Worm (Caenorhabditis elegans): ENCODE measurements around the gene daf-22.

Gene daf-22

ce11 chrII:12382625-12383562, 42.6 kb downstream of the daf-22 start, which contains the start of gene btb-14 (continued):
- no peak for TF ChIP-seq ztf-11 (tag; optimal IDR thresholded peaks at IDR 0.05)
- TF ChIP-seq nhr-84 (tag; optimal IDR thresholded peaks at IDR 0.05): no peak
- peak; percentile 59 for TF ChIP-seq lin-13 (GFP tag; optimal IDR thresholded peaks at IDR 0.05)
- TF ChIP-seq nhr-12 (tag; optimal IDR thresholded peaks at IDR 0.05): no peak
- no peak for TF ChIP-seq irx-1 (tag; optimal IDR thresholded peaks at IDR 0.05)
- TF ChIP-seq zag-1 (tag; optimal IDR thresholded peaks at IDR 0.05): no peak
- TF ChIP-seq ces-1 (GFP tag; optimal IDR thresholded peaks at IDR 0.05): no peak
- no peak for TF ChIP-seq lin-39 (tag; optimal IDR thresholded peaks at IDR 0.05)
- TF ChIP-seq sox-4 (tag; optimal IDR thresholded peaks at IDR 0.05): no peak
- no peak for TF ChIP-seq nhr-237 (tag; optimal IDR thresholded peaks at IDR 0.05)
- TF ChIP-seq alr-1 (tag; optimal IDR thresholded peaks at IDR 0.05; ENCODE audit: borderline replicate concordance): no peak
- TF ChIP-seq ama-1 (optimal IDR thresholded peaks at IDR 0.05): no peak
- TF ChIP-seq ets-5 (GFP tag; IDR thresholded peaks at IDR 0.05): no peak
- no peak for TF ChIP-seq nhr-11 (tag; optimal IDR thresholded peaks at IDR 0.05)
- TF ChIP-seq unc-62 (GFP tag; optimal IDR thresholded peaks at IDR 0.05): no peak

- TF ChIP-seq hlh-4 (tag; optimal IDR thresholded peaks at IDR 0.05) (no peak), rnt-1 (tag; optimal IDR thresholded peaks at IDR 0.05) (no peak), unc-62 (GFP tag; optimal IDR thresholded peaks at IDR 0.05) (no peak), nhr-20 (tag; optimal IDR thresholded peaks at IDR 0.05) (no peak), nhr-19 (GFP tag; conservative IDR thresholded peaks at IDR 0.05) (no peak), sptf-1 (tag; optimal IDR thresholded peaks at IDR 0.05) (no peak), efl-1 (optimal IDR thresholded peaks at IDR 0.05) (no peak), efl-1 (GFP tag; optimal IDR thresholded peaks at IDR 0.05 in 1 of 2) (no peak), hlh-17 (GFP tag; optimal IDR thresholded peaks at IDR 0.05; ENCODE audit: borderline replicate concordance) (no peak), unc-30 (tag; optimal IDR thresholded peaks at IDR 0.05) (no peak), ces-1 (GFP tag; optimal IDR thresholded peaks at IDR 0.05) (no peak), mab-9 (GFP tag; IDR thresholded peaks at IDR 0.05) (no peak), nhr-28 (tag; optimal IDR thresholded peaks at IDR 0.05) (no peak), nhr-237 (tag; optimal IDR thresholded peaks at IDR 0.05) (no peak), nhr-90 (tag; optimal IDR thresholded peaks at IDR 0.05; ENCODE audit: poor library complexity) (no peak), ceh-63 (GFP tag; optimal IDR thresholded peaks at IDR 0.05) (no peak), alr-1 (tag; optimal IDR thresholded peaks at IDR 0.05; ENCODE audit: borderline replicate concordance) (no peak), tbx-2 (tag; optimal IDR thresholded peaks at IDR 0.05) (no peak), unc-130 (tag; optimal IDR thresholded peaks at IDR 0.05) (no peak), blmp-1 (tag; optimal IDR thresholded peaks at IDR 0.05) (no peak)
Measured at ce11 chrII:12380888-12381287, 44.6 kb downstream of the daf-22 start.

DNA sequence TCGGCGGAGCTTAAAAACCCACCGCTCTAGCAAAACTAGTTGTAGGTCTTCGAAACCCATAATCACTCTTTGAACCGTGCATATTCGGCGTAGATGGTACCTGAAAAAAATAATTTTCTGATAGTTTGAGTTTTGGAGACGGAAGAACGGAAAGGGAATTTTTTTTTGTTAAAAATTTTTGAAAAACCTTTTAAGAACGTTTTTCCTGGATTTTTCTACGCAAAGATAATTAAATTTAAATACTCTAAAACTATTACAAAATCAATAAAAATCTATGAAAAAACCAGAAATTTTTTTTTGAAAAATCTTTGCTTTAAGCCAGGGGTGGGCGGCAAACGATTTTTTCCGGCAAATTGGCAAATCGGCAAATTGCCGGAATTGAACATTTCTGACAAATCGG, 46.1 kb downstream of the daf-22 start, which contains the start of gene marc-5:
marc-5 (minus strand) TSS at position 101 of the 400 bp plus-strand sequence.
- no peak for TF ChIP-seq nhr-19 (GFP tag; conservative IDR thresholded peaks at IDR 0.05)
- TF ChIP-seq irx-1 (tag; optimal IDR thresholded peaks at IDR 0.05): no peak
- no peak for TF ChIP-seq nhr-237 (tag; optimal IDR thresholded peaks at IDR 0.05)
- no peak for TF ChIP-seq efl-1 (optimal IDR thresholded peaks at IDR 0.05)
- TF ChIP-seq efl-1 (GFP tag; optimal IDR thresholded peaks at IDR 0.05 in 1 of 2): no peak
- TF ChIP-seq mab-9 (GFP tag; IDR thresholded peaks at IDR 0.05): no peak
- no peak for TF ChIP-seq grh-1 (GFP tag; IDR thresholded peaks at IDR 0.05)
- no peak for TF ChIP-seq unc-62 (GFP tag; optimal IDR thresholded peaks at IDR 0.05)
- no peak for TF ChIP-seq efl-3 (GFP tag; optimal IDR thresholded peaks at IDR 0.05)

DNA sequence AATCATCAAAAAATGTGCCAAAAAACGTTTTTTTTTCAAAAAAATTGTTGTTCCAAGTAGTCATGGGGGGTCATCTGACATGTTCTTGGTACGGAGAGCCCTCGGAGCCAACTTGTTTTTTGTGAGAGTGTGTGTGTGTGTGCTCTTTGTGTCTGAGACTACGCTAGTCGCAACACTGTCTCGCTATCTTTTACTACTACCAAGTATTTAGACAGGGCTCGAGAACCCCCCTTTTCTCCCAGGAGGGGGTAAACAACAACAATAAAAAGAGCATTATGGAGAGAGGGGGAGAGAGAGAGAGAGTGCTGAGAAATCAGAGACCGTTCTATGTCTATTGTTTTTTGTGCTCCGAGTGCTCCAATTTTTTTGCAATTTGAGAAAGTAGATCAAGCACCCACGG, 46.7 kb downstream of the daf-22 start:
- TF ChIP-seq nhr-71 (tag; optimal IDR thresholded peaks at IDR 0.05) (peak; percentile 21), lsy-2 (tag; optimal IDR thresholded peaks at IDR 0.05) (no peak), ama-1 (optimal IDR thresholded peaks at IDR 0.05) (no peak), unc-30 (tag; optimal IDR thresholded peaks at IDR 0.05) (no peak), ceh-88 (GFP tag; IDR thresholded peaks at IDR 0.05) (no peak), ceh-8 (GFP tag; optimal IDR thresholded peaks at IDR 0.05) (no peak), dpl-1 (GFP tag; optimal IDR thresholded peaks at IDR 0.05) (no peak), lin-13 (GFP tag; optimal IDR thresholded peaks at IDR 0.05) (no peak), elt-3 (tag; optimal IDR thresholded peaks at IDR 0.05) (no peak), vab-15 (tag; optimal IDR thresholded peaks at IDR 0.05) (no peak), F16B12.6 (tag; optimal IDR thresholded peaks at IDR 0.05) (no peak), nhr-77 (tag; optimal IDR thresholded peaks at IDR 0.05) (peak; percentile 8), egl-13 (tag; optimal IDR thresholded peaks at IDR 0.05) (no peak), aha-1 (tag; optimal IDR thresholded peaks at IDR 0.05) (no peak), sptf-1 (tag; optimal IDR thresholded peaks at IDR 0.05) (no peak), isw-1 (GFP tag; IDR thresholded peaks at IDR 0.05) (no peak), lin-14 (GFP tag; optimal IDR thresholded peaks at IDR 0.05) (peak; percentile 64)

All from whole organism, L1 larva.